Fruit fly (Drosophila melanogaster): ENCODE data around the gene CG31145.

The CG31145 gene

dm6 chr3R:23683757-23684156 lies 14.3 kb upstream of the CG31145 start, which contains the start of gene CG18754:
Gene CG18754 (plus strand): TSS chr3R:23684057.
- TF ChIP-seq CTCF (optimal IDR thresholded peaks at IDR 0.05) (no peak), CG8478 (optimal IDR thresholded peaks at IDR 0.05) (no peak)

dm6 chr3R:23682203-23682602 lies 12.7 kb upstream of the CG31145 start, which contains the start of gene CG16710:
Gene CG16710 (plus strand): TSS chr3R:23682503.
- TF ChIP-seq CTCF (optimal IDR thresholded peaks at IDR 0.05) = no peak
- no peak for TF ChIP-seq CG8478 (optimal IDR thresholded peaks at IDR 0.05)

- TF ChIP-seq CTCF (optimal IDR thresholded peaks at IDR 0.05) = peak; percentile 95 to 96
- TF ChIP-seq CG8478 (optimal IDR thresholded peaks at IDR 0.05) = no peak
Measured at dm6 chr3R:23679911-23680336, 10.5 kb upstream of the CG31145 start, which contains the start of gene eIF3d1. Gene eIF3d1 (plus strand): TSS chr3R:23680039.

dm6 chr3R:23678349-23679193 lies 9.1 kb upstream of the CG31145 start, which contains the start of gene GILT2:
Gene GILT2 (plus strand): TSS chr3R:23678895.
- TF ChIP-seq CG8478 (optimal IDR thresholded peaks at IDR 0.05) (no peak), CTCF (optimal IDR thresholded peaks at IDR 0.05) (no peak)

dm6 chr3R:23677058-23677457 lies 7.6 kb upstream of the CG31145 start, which contains the start of gene GILT3:
Gene GILT3 (plus strand): TSS chr3R:23677358.
- TF ChIP-seq CG8478 (optimal IDR thresholded peaks at IDR 0.05) (no peak), CTCF (optimal IDR thresholded peaks at IDR 0.05) (no peak)

- TF ChIP-seq CG8478 (optimal IDR thresholded peaks at IDR 0.05) = no peak
- TF ChIP-seq CTCF (optimal IDR thresholded peaks at IDR 0.05) = no peak
Measured at dm6 chr3R:23675646-23676045, 6.2 kb upstream of the CG31145 start.

dm6 chr3R:23674369-23674768 lies 4.9 kb upstream of the CG31145 start:
- TF ChIP-seq CTCF (optimal IDR thresholded peaks at IDR 0.05) (no peak), CG8478 (optimal IDR thresholded peaks at IDR 0.05) (no peak)

dm6 chr3R:23673084-23673483 lies 3.6 kb upstream of the CG31145 start:
- no peak for TF ChIP-seq CTCF (optimal IDR thresholded peaks at IDR 0.05)
- no peak for TF ChIP-seq CG8478 (optimal IDR thresholded peaks at IDR 0.05)

- TF ChIP-seq CG8478 (optimal IDR thresholded peaks at IDR 0.05) (no peak), CTCF (optimal IDR thresholded peaks at IDR 0.05) (no peak)
Measured at dm6 chr3R:23668583-23668982, 876 bp downstream of the CG31145 start.

dm6 chr3R:23667451-23667850 lies 2.0 kb downstream of the CG31145 start:
- TF ChIP-seq CG8478 (optimal IDR thresholded peaks at IDR 0.05) (no peak), CTCF (optimal IDR thresholded peaks at IDR 0.05) (no peak)

dm6 chr3R:23666672-23667211 lies 2.7 kb downstream of the CG31145 start:
- TF ChIP-seq CG8478 (optimal IDR thresholded peaks at IDR 0.05) (no peak), CTCF (optimal IDR thresholded peaks at IDR 0.05) (no peak)

- no peak for TF ChIP-seq CG8478 (optimal IDR thresholded peaks at IDR 0.05)
- no peak for TF ChIP-seq CTCF (optimal IDR thresholded peaks at IDR 0.05)
Measured at dm6 chr3R:23664437-23664836, 5.0 kb downstream of the CG31145 start.

- TF ChIP-seq CTCF (optimal IDR thresholded peaks at IDR 0.05) (no peak), CG8478 (optimal IDR thresholded peaks at IDR 0.05) (no peak)
Measured at dm6 chr3R:23662782-23663181, 6.7 kb downstream of the CG31145 start.

- TF ChIP-seq CTCF (optimal IDR thresholded peaks at IDR 0.05) = no peak
- TF ChIP-seq CG8478 (optimal IDR thresholded peaks at IDR 0.05) = no peak
Measured at dm6 chr3R:23659598-23659997, 9.9 kb downstream of the CG31145 start.

- TF ChIP-seq CG8478 (optimal IDR thresholded peaks at IDR 0.05) (no peak), CTCF (optimal IDR thresholded peaks at IDR 0.05) (no peak)
Measured at dm6 chr3R:23658948-23659347, 10.5 kb downstream of the CG31145 start.
